Fruit fly (Drosophila melanogaster) whole organism, embryonic: ENCODE measurements around the gene CG6791.

Experiments
- Antp ChIP-seq: fragments of 200-800 bp; sonication (Bioruptor generic); optimal IDR thresholded peaks from 3 replicates; lab custom pipeline; 2016; ENCODE audit warnings: missing biosample characterization, missing genetic modification characterization
- Awh ChIP-seq: fragments of 200-800 bp; sonication (Bioruptor generic); IDR thresholded peaks from 2 replicates; pipeline ENCODE4, ENCODE4 v1.3.6; 2022; ENCODE audit warnings: missing biosample characterization, missing genetic modification characterization
- C15 ChIP-seq: fragments of 200-800 bp; sonication (Bioruptor generic); IDR thresholded peaks from 3 replicates; pipeline ENCODE4 v1.3.6; 2022; ENCODE audit warnings: missing biosample characterization, missing genetic modification characterization
- CG10267 ChIP-seq: fragments of 200-800 bp; sonication (Bioruptor generic); optimal IDR thresholded peaks from 2 replicates; lab custom pipeline; 2018; ENCODE audit warnings: missing biosample characterization, mild to moderate bottlenecking, missing genetic modification characterization, moderate library complexity
- CG10543 ChIP-seq: fragments of 200-800 bp; sonication (Bioruptor generic); optimal IDR thresholded peaks from 3 replicates; lab custom pipeline; 2017; ENCODE audit warnings: missing biosample characterization, mild to moderate bottlenecking, missing genetic modification characterization, moderate library complexity
- CG11093 ChIP-seq: fragments of 200-800 bp; sonication (Bioruptor generic); IDR thresholded peaks from 3 replicates; pipeline ENCODE4 v1.3.6; 2022; ENCODE audit warnings: missing biosample characterization, missing genetic modification characterization
- CG14710 ChIP-seq: fragments of 200-800 bp; sonication (Bioruptor generic); optimal IDR thresholded peaks from 3 replicates; lab custom pipeline; 2019; ENCODE audit warnings: missing biosample characterization, mild to moderate bottlenecking, missing genetic modification characterization, moderate library complexity
- CG15011 ChIP-seq: fragments of 200-800 bp; sonication (Bioruptor generic); optimal IDR thresholded peaks from 3 replicates; lab custom pipeline; 2018; ENCODE audit warnings: missing biosample characterization, mild to moderate bottlenecking, missing genetic modification characterization
- CG1529 ChIP-seq: fragments of 200-800 bp; sonication (Bioruptor generic); optimal IDR thresholded peaks from 3 replicates; lab custom pipeline; 2018; ENCODE audit warnings: missing biosample characterization, missing genetic modification characterization
- CG17359 ChIP-seq: fragments of 200-800 bp; sonication (Bioruptor generic); optimal IDR thresholded peaks from 3 replicates; lab custom pipeline; 2018; ENCODE audit warnings: missing biosample characterization, mild to moderate bottlenecking, missing genetic modification characterization, moderate library complexity
- CG18262 ChIP-seq: fragments of 200-800 bp; optimal IDR thresholded peaks from 3 replicates; lab custom pipeline; 2019; ENCODE audit warnings: missing biosample characterization, mild to moderate bottlenecking, missing genetic modification characterization, moderate library complexity
- CG2129 ChIP-seq: fragments of 200-800 bp; sonication (Bioruptor generic); IDR thresholded peaks from 2 replicates; pipeline ENCODE4 v1.3.6; 2022; ENCODE audit warnings: missing biosample characterization, missing genetic modification characterization; ENCODE audit not compliant: partially characterized antibody
- CG34376 ChIP-seq: fragments of 200-800 bp; sonication (Bioruptor generic); optimal IDR thresholded peaks from 2 replicates; lab custom pipeline; 2018; ENCODE audit warnings: missing biosample characterization, mild to moderate bottlenecking, missing genetic modification characterization
- CG3838 ChIP-seq: fragments of 200-800 bp; sonication (Bioruptor generic); optimal IDR thresholded peaks from 3 replicates; lab custom pipeline; 2016; ENCODE audit warnings: missing biosample characterization, missing genetic modification characterization
- CG4328 ChIP-seq: fragments of 200-800 bp; sonication (Bioruptor generic); optimal IDR thresholded peaks from 3 replicates; lab custom pipeline; 2017; ENCODE audit warnings: missing biosample characterization, missing genetic modification reagents, missing genetic modification characterization
- CG4360 ChIP-seq: fragments of 200-800 bp; sonication (Bioruptor generic); IDR thresholded peaks from 2 replicates; pipeline ENCODE4 v1.3.6; 2022; ENCODE audit warnings: missing biosample characterization, missing genetic modification characterization
- CG4707 ChIP-seq: fragments of 200-800 bp; sonication (Bioruptor generic); optimal IDR thresholded peaks from 2 replicates; lab custom pipeline; 2018; ENCODE audit warnings: missing biosample characterization, mild to moderate bottlenecking, missing genetic modification characterization, moderate library complexity
- CG6765 ChIP-seq: fragments of 200-800 bp; sonication (Bioruptor generic); optimal IDR thresholded peaks from 3 replicates; lab custom pipeline; 2017; ENCODE audit warnings: missing biosample characterization, mild to moderate bottlenecking, missing genetic modification characterization
- CG6791 ChIP-seq: fragments of 200-800 bp; sonication (Bioruptor generic); IDR thresholded peaks from 3 replicates; pipeline ENCODE4 v1.3.6; 2022; ENCODE audit warnings: missing biosample characterization, missing genetic modification characterization; ENCODE audit not compliant: partially characterized antibody
- CG7745 ChIP-seq: fragments of 200-800 bp; sonication (Bioruptor generic); optimal IDR thresholded peaks from 2 replicates; lab custom pipeline; 2018; ENCODE audit warnings: missing biosample characterization, mild to moderate bottlenecking, missing genetic modification characterization, moderate library complexity
- CG8478 ChIP-seq: fragments of >200 bp; optimal IDR thresholded peaks from 2 replicates; lab custom pipeline; 2018
- CG8924 ChIP-seq: fragments of 200-800 bp; optimal IDR thresholded peaks from 3 replicates; lab custom pipeline; 2019; ENCODE audit warnings: missing biosample characterization, mild to moderate bottlenecking, missing genetic modification characterization, moderate library complexity
- CG9727 ChIP-seq: fragments of 200-800 bp; sonication (Bioruptor generic); optimal IDR thresholded peaks from 3 replicates; lab custom pipeline; 2017; ENCODE audit warnings: missing biosample characterization, mild to moderate bottlenecking, missing genetic modification characterization
- CoRest ChIP-seq: fragments of 200-800 bp; sonication (Bioruptor generic); optimal IDR thresholded peaks from 3 replicates; lab custom pipeline; 2018; ENCODE audit warnings: missing biosample characterization, mild to moderate bottlenecking, missing genetic modification characterization, moderate library complexity
- ERR ChIP-seq: fragments of 200-800 bp; sonication (Bioruptor generic); optimal IDR thresholded peaks from 2 replicates; lab custom pipeline; 2016; ENCODE audit warnings: missing biosample characterization, missing genetic modification characterization
- Elba2 ChIP-seq: fragments of 200-800 bp; sonication (Bioruptor generic); optimal IDR thresholded peaks from 3 replicates; lab custom pipeline; 2016; ENCODE audit warnings: missing biosample characterization, missing genetic modification characterization
- Gsc ChIP-seq: fragments of 200-800 bp; sonication (Bioruptor generic); IDR thresholded peaks from 2 replicates; pipeline ENCODE4 v1.3.6; 2022; ENCODE audit warnings: missing biosample characterization, missing genetic modification characterization
- H2.0 ChIP-seq: fragments of 200-800 bp; sonication (Bioruptor generic); IDR thresholded peaks from 2 replicates; pipeline ENCODE4 v1.3.6; 2022; ENCODE audit warnings: missing biosample characterization, missing genetic modification characterization
- NC2α ChIP-seq: fragments of 200-800 bp; sonication (Bioruptor generic); optimal IDR thresholded peaks from 2 replicates; lab custom pipeline; 2016; ENCODE audit warnings: missing biosample characterization, missing genetic modification characterization
- NC2β ChIP-seq: fragments of 200-800 bp; sonication (Bioruptor generic); optimal IDR thresholded peaks from 2 replicates; lab custom pipeline; 2016; ENCODE audit warnings: missing biosample characterization, missing genetic modification characterization
- NFAT ChIP-seq: fragments of 200-800 bp; sonication (Bioruptor generic); IDR thresholded peaks from 2 replicates; pipeline ENCODE4 v1.3.6; 2022; ENCODE audit warnings: missing biosample characterization, missing genetic modification characterization
- Ravus ChIP-seq: fragments of 200-800 bp; sonication (Bioruptor generic); IDR thresholded peaks from 2 replicates; pipeline ENCODE4 v1.3.6; 2022; ENCODE audit warnings: missing biosample characterization, missing genetic modification characterization
- Taf1 ChIP-seq: fragments of 200-800 bp; sonication (Bioruptor generic); IDR thresholded peaks from 2 replicates; pipeline ENCODE4 v1.3.6; 2022; ENCODE audit warnings: missing biosample characterization, missing genetic modification characterization
- Xrp1 ChIP-seq: fragments of 200-800 bp; sonication (Bioruptor generic); IDR thresholded peaks from 2 replicates; pipeline ENCODE4 v1.3.6; 2022; ENCODE audit warnings: missing biosample characterization, missing genetic modification characterization
- btn ChIP-seq: fragments of 200-800 bp; sonication (Bioruptor generic); optimal IDR thresholded peaks from 2 replicates; lab custom pipeline; 2016; ENCODE audit warnings: missing biosample characterization, missing genetic modification characterization
- ci ChIP-seq: fragments of 200-800 bp; sonication (Bioruptor generic); IDR thresholded peaks from 3 replicates; pipeline ENCODE4 v1.3.6; 2022; ENCODE audit warnings: missing biosample characterization, missing genetic modification characterization
- danr ChIP-seq: fragments of 200-800 bp; sonication (Bioruptor generic); IDR thresholded peaks from 2 replicates; pipeline ENCODE4 v1.3.6; 2022; ENCODE audit warnings: missing biosample characterization, missing genetic modification characterization
- dimm ChIP-seq: fragments of 200-800 bp; sonication (Bioruptor generic); IDR thresholded peaks from 2 replicates; pipeline ENCODE4 v1.3.6; 2022; ENCODE audit warnings: missing biosample characterization, missing genetic modification characterization
- esg ChIP-seq: fragments of 200-800 bp; sonication (Bioruptor generic); conservative IDR thresholded peaks from 2 replicates; pipeline ENCODE4 v1.3.6; 2022; ENCODE audit warnings: missing biosample characterization, missing genetic modification characterization
- ewg ChIP-seq: fragments of 200-800 bp; sonication (Bioruptor generic); optimal IDR thresholded peaks from 3 replicates; lab custom pipeline; 2017; ENCODE audit warnings: mild to moderate bottlenecking, missing biosample characterization, missing genetic modification reagents, missing genetic modification characterization
- gcm ChIP-seq: fragments of 200-800 bp; sonication (Bioruptor generic); optimal IDR thresholded peaks from 2 replicates; lab custom pipeline; 2019; ENCODE audit warnings: missing biosample characterization, mild to moderate bottlenecking, missing genetic modification characterization, moderate library complexity
- hb ChIP-seq: fragments of 200-800 bp; sonication (Bioruptor generic); IDR thresholded peaks from 3 replicates; pipeline ENCODE4 v1.3.6; 2022; ENCODE audit warnings: missing biosample characterization, missing genetic modification characterization; ENCODE audit not compliant: partially characterized antibody
- ken ChIP-seq: fragments of 200-800 bp; sonication (Bioruptor generic); IDR thresholded peaks from 3 replicates; pipeline ENCODE4 v1.3.6; 2022; ENCODE audit warnings: missing biosample characterization, missing genetic modification characterization
- lmd ChIP-seq: fragments of 200-800 bp; sonication (Bioruptor generic); IDR thresholded peaks from 2 replicates; pipeline ENCODE4 v1.3.6; 2022; ENCODE audit warnings: missing biosample characterization, missing genetic modification characterization
- nerfin-2 ChIP-seq: fragments of 200-800 bp; sonication (Bioruptor generic); IDR thresholded peaks from 2 replicates; pipeline ENCODE4 v1.3.6; 2022; ENCODE audit warnings: missing biosample characterization, missing genetic modification characterization; ENCODE audit not compliant: partially characterized antibody
- otp ChIP-seq: fragments of 200-800 bp; sonication (Bioruptor generic); IDR thresholded peaks from 3 replicates; pipeline ENCODE4, ENCODE4 v1.3.6; 2022; ENCODE audit warnings: missing biosample characterization, missing genetic modification characterization
- peb ChIP-seq: fragments of 200-800 bp; sonication (Bioruptor generic); IDR thresholded peaks from 2 replicates; pipeline ENCODE4 v1.3.6; 2022; ENCODE audit warnings: missing biosample characterization, missing genetic modification characterization
- ro ChIP-seq: fragments of 200-800 bp; sonication (Bioruptor generic); IDR thresholded peaks from 2 replicates; pipeline ENCODE4 v1.3.6; 2022; ENCODE audit warnings: missing biosample characterization, missing genetic modification characterization
- slou ChIP-seq: fragments of 200-800 bp; sonication (Bioruptor generic); optimal IDR thresholded peaks from 3 replicates; lab custom pipeline; 2016; ENCODE audit warnings: missing biosample characterization, missing genetic modification characterization
- stwl ChIP-seq: fragments of 200-800 bp; sonication (Bioruptor generic); optimal IDR thresholded peaks from 3 replicates; lab custom pipeline; 2018; ENCODE audit warnings: missing biosample characterization, mild to moderate bottlenecking, missing genetic modification characterization, moderate library complexity
- toy ChIP-seq: fragments of 200-800 bp; sonication (Bioruptor generic); IDR thresholded peaks from 2 replicates; pipeline ENCODE4 v1.3.6; 2022; ENCODE audit warnings: missing biosample characterization, missing genetic modification characterization
- wek ChIP-seq: fragments of 200-800 bp; sonication (Bioruptor generic); optimal IDR thresholded peaks from 3 replicates; lab custom pipeline; 2018; ENCODE audit warnings: missing biosample characterization, mild to moderate bottlenecking, missing genetic modification characterization, moderate library complexity

Gene CG6791

DNA sequence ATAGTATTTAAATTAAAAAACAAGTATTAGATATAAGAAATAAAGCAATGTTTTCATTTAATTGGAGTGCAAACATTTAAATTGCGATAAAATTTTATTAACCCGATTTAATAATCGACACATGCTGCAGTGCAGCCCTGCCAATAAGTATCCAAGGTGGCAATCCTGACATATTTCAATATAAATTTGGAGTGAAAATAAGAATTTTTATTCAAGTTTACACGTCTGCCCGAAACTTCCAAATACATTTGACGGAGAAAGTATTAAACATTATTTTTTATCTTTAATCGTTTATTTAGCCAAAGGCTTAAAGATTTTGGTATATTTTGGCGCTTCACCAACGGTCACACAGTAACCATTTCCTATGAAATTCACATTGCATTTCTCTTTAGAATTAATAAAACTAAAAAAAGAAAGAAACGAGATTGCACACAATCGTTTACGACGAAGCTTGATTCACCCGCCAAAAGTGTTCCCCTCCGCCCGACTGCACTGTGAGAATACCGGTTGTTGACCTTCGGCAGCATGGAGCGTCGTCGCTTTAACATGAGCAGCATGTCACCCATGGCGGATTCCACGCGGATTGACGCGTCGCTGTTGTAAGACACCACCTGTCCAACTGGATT, 38.6 kb upstream of the CG6791 start, which contains the start of gene CG14712 (continued):
- TF ChIP-seq NFAT (GFP tag; lab: Robert Waterston, UW) (no peak), CG15011 (no peak), CG18262 (tag; lab: Kevin White, UChicago) (no peak), slou (GFP tag; lab: Kevin White, UChicago) (no peak), hb (GFP tag; lab: Robert Waterston, UW) (no peak), CoRest (tag; lab: Kevin White, UChicago) (no peak), CG4707 (GFP tag; lab: Kevin White, UChicago) (no peak), CG34376 (peak; percentile 42), CG9727 (GFP tag; lab: Kevin White, UChicago) (no peak), lmd (GFP tag; lab: Robert Waterston, UW) (no peak), btn (GFP tag; lab: Kevin White, UChicago) (no peak), CG14710 (tag; lab: Kevin White, UChicago) (peak; percentile 96), CG11093 (GFP tag; lab: Robert Waterston, UW) (no peak), nerfin-2 (GFP tag; lab: Robert Waterston, UW) (peak; percentile 48; the same call in 1 of the 2 replicates), CG8924 (no peak), CG6765 (GFP tag; lab: Kevin White, UChicago) (no peak), CG17359 (tag; lab: Kevin White, UChicago) (no peak), ERR (GFP tag; lab: Kevin White, UChicago) (no peak), ewg (GFP tag; lab: Kevin White, UChicago) (no peak), CG4328 (GFP tag; lab: Kevin White, UChicago) (no peak), CG1529 (GFP tag; lab: Kevin White, UChicago) (no peak), ci (GFP tag; lab: Robert Waterston, UW) (no peak), NC2α (GFP tag; lab: Kevin White, UChicago) (no peak), wek (GFP tag; lab: Kevin White, UChicago) (no peak), CG6791 (0 out of 3 replicates have a peak, but pooled peaks have one; percentile 40), CG4360 (GFP tag; lab: Robert Waterston, UW) (no peak), CG8478 (lab: Kevin White, UChicago) (no peak), peb (GFP tag; lab: Robert Waterston, UW) (no peak), C15 (GFP tag; lab: Robert Waterston, UW) (no peak), gcm (GFP tag; lab: Kevin White, UChicago) (no peak), CG2129 (GFP tag; lab: Robert Waterston, UW) (no peak), otp (GFP tag; lab: Robert Waterston, UW) (no peak), H2.0 (no peak), CG7745 (tag; lab: Kevin White, UChicago) (no peak), esg (GFP tag; lab: Robert Waterston, UW) (no peak), danr (GFP tag; lab: Robert Waterston, UW) (no peak), toy (GFP tag; lab: Robert Waterston, UW) (no peak), CG10543 (GFP tag; lab: Kevin White, UChicago) (peak; percentile 10), Awh (no peak), Gsc (GFP tag; lab: Robert Waterston, UW) (no peak), Xrp1 (no peak), Taf1 (GFP tag; lab: Robert Waterston, UW) (no peak), stwl (tag; lab: Kevin White, UChicago) (peak; percentile 84), CG3838 (GFP tag; lab: Kevin White, UChicago) (no peak), ro (GFP tag; lab: Robert Waterston, UW) (no peak), CG10267 (peak; percentile 69), ken (GFP tag; lab: Robert Waterston, UW) (no peak), Elba2 (no peak), Ravus (GFP tag; lab: Robert Waterston, UW) (no peak), dimm (GFP tag; lab: Robert Waterston, UW) (no peak), Antp (GFP tag; lab: Kevin White, UChicago) (no peak), NC2β (GFP tag; lab: Kevin White, UChicago) (peak; percentile 2)
